Worm (Caenorhabditis elegans) whole organism, L3 larva: ENCODE data around the gene bath-15.
A peak's percentile ranks its signal among the peaks of the same experiment; 100 is the strongest.

Experiments
- R02D3.7 ChIP-seq: fragments of 150-350 bp; optimal IDR thresholded peaks from 2 replicates; lab custom pipeline; 2014; ENCODE audit warnings: missing biosample characterization, missing genetic modification characterization
- ZK546.5 ChIP-seq: sonication (generic microtip); optimal IDR thresholded peaks from 2 replicates; lab custom pipeline; 2017; ENCODE audit warnings: missing biosample characterization, missing genetic modification characterization
- aly-2 ChIP-seq: fragments of 150-350 bp; optimal IDR thresholded peaks from 2 replicates; lab custom pipeline; 2014; ENCODE audit warnings: missing biosample characterization, missing genetic modification characterization
- ama-1 ChIP-seq: fragments of 150-350 bp; optimal IDR thresholded peaks from 2 replicates; lab custom pipeline; 2018
- ceh-16 ChIP-seq: sonication (generic microtip); optimal IDR thresholded peaks from 2 replicates; lab custom pipeline; 2017; ENCODE audit warnings: missing biosample characterization, missing genetic modification characterization
- ceh-28 ChIP-seq: fragments of 150-350 bp; optimal IDR thresholded peaks from 2 replicates; lab custom pipeline; 2014; ENCODE audit warnings: missing biosample characterization, missing genetic modification reagents, missing genetic modification characterization
- ceh-82 ChIP-seq: fragments of 150-350 bp; optimal IDR thresholded peaks from 2 replicates; lab custom pipeline; 2014; ENCODE audit warnings: missing biosample characterization, missing genetic modification characterization
- ceh-9 ChIP-seq: sonication (generic microtip); optimal IDR thresholded peaks from 2 replicates; lab custom pipeline; 2018; ENCODE audit warnings: missing biosample characterization, missing genetic modification characterization
- daf-12 ChIP-seq: fragments of 150-350 bp; optimal IDR thresholded peaks from 2 replicates; lab custom pipeline; 2014; ENCODE audit warnings: missing biosample characterization, missing genetic modification reagents, missing genetic modification characterization
- egl-27 ChIP-seq: sonication (generic microtip); optimal IDR thresholded peaks from 4 replicates; lab custom pipeline; 2017; ENCODE audit warnings: missing biosample characterization, missing genetic modification reagents, missing genetic modification characterization
- egl-5 ChIP-seq: fragments of 150-350 bp; optimal IDR thresholded peaks from 2 replicates; lab custom pipeline; 2017; ENCODE audit warnings: missing biosample characterization, missing genetic modification reagents, missing genetic modification characterization, inconsistent platforms
- elt-1 ChIP-seq: fragments of 150-350 bp; optimal IDR thresholded peaks from 2 replicates; lab custom pipeline; 2014; ENCODE audit warnings: missing biosample characterization, missing genetic modification characterization
- elt-2 ChIP-seq: sonication (generic microtip); optimal IDR thresholded peaks from 2 replicates; lab custom pipeline; 2016; ENCODE audit warnings: missing genetic modification reagents, mild to moderate bottlenecking, missing genetic modification characterization, missing compliant biosample characterization
- elt-3 ChIP-seq, 3 experiments: fragments of 150-350 bp in 1 of 3; sonication (generic microtip) in 2 of 3; optimal IDR thresholded peaks; 2 replicates in 2 of 3; 4 replicates in 1 of 3; lab custom pipeline; 2014 to 2017; ENCODE audit warnings: missing biosample characterization in 3 of 3, missing genetic modification characterization in 3 of 3
- fkh-2 ChIP-seq: fragments of 150-350 bp; optimal IDR thresholded peaks from 2 replicates; lab custom pipeline; 2014; ENCODE audit warnings: missing biosample characterization, missing genetic modification reagents, missing genetic modification characterization
- fos-1 ChIP-seq: fragments of 150-350 bp; optimal IDR thresholded peaks from 2 replicates; lab custom pipeline; 2014; ENCODE audit warnings: missing biosample characterization, missing genetic modification characterization
- hmg-11 ChIP-seq: sonication (generic microtip); optimal IDR thresholded peaks from 2 replicates; lab custom pipeline; 2016; ENCODE audit warnings: missing genetic modification characterization, missing compliant biosample characterization
- jun-1 ChIP-seq: fragments of 150-350 bp; optimal IDR thresholded peaks from 2 replicates; lab custom pipeline; 2014; ENCODE audit warnings: missing biosample characterization, missing genetic modification reagents, missing genetic modification characterization
- lin-15B ChIP-seq: fragments of 150-350 bp; optimal IDR thresholded peaks from 2 replicates; lab custom pipeline; 2014; ENCODE audit warnings: missing biosample characterization, missing genetic modification characterization
- lin-39 ChIP-seq: fragments of 150-350 bp; optimal IDR thresholded peaks from 2 replicates; lab custom pipeline; 2018; ENCODE audit warnings: missing biosample characterization, missing genetic modification reagents, missing genetic modification characterization
- lsy-12 ChIP-seq: sonication (generic microtip); optimal IDR thresholded peaks from 2 replicates; lab custom pipeline; 2016; ENCODE audit warnings: mild to moderate bottlenecking, missing genetic modification characterization, missing compliant biosample characterization
- mdl-1 ChIP-seq: fragments of 150-350 bp; optimal IDR thresholded peaks from 2 replicates; lab custom pipeline; 2014; ENCODE audit warnings: missing biosample characterization, missing genetic modification characterization
- mml-1 ChIP-seq: fragments of 150-350 bp; sonication (generic microtip); optimal IDR thresholded peaks from 3 replicates; lab custom pipeline; 2014; ENCODE audit warnings: missing biosample characterization, missing genetic modification characterization
- nfya-1 ChIP-seq: sonication (generic microtip); optimal IDR thresholded peaks from 2 replicates; lab custom pipeline; 2017; ENCODE audit warnings: missing genetic modification characterization, mild to moderate bottlenecking, missing compliant biosample characterization, antibody characterized with exemption, moderate library complexity; ENCODE audit not compliant: insufficient read depth
- nhr-11 ChIP-seq: fragments of 150-350 bp; optimal IDR thresholded peaks from 2 replicates; lab custom pipeline; 2014; ENCODE audit warnings: missing biosample characterization, missing genetic modification characterization
- nhr-23 ChIP-seq: fragments of 150-350 bp; optimal IDR thresholded peaks from 2 replicates; lab custom pipeline; 2014; ENCODE audit warnings: missing biosample characterization, missing genetic modification reagents, missing genetic modification characterization
- nhr-237 ChIP-seq: fragments of 150-350 bp; optimal IDR thresholded peaks from 2 replicates; lab custom pipeline; 2014; ENCODE audit warnings: missing biosample characterization, missing genetic modification characterization
- nhr-25 ChIP-seq: sonication (generic microtip); optimal IDR thresholded peaks from 2 replicates; lab custom pipeline; 2017; ENCODE audit warnings: missing biosample characterization, missing genetic modification characterization
- nhr-28 ChIP-seq: fragments of 150-350 bp; optimal IDR thresholded peaks from 2 replicates; lab custom pipeline; 2014; ENCODE audit warnings: missing biosample characterization, missing genetic modification characterization
- nhr-43 ChIP-seq: sonication (generic microtip); optimal IDR thresholded peaks from 2 replicates; lab custom pipeline; 2016; ENCODE audit warnings: mild to moderate bottlenecking, missing genetic modification characterization, missing compliant biosample characterization; ENCODE audit not compliant: poor library complexity, severe bottlenecking
- nhr-76 ChIP-seq: fragments of 150-350 bp; sonication (generic microtip); optimal IDR thresholded peaks from 5 replicates; lab custom pipeline; 2014; ENCODE audit warnings: missing biosample characterization, missing genetic modification characterization
- nhr-77 ChIP-seq: fragments of 150-350 bp; optimal IDR thresholded peaks from 2 replicates; lab custom pipeline; 2014; ENCODE audit warnings: missing biosample characterization, missing genetic modification characterization
- pha-4 ChIP-seq: fragments of 150-350 bp; optimal IDR thresholded peaks from 2 replicates; lab custom pipeline; 2014; ENCODE audit warnings: missing biosample characterization, missing genetic modification reagents, missing genetic modification characterization
- pqm-1 ChIP-seq: fragments of 150-350 bp; optimal IDR thresholded peaks from 2 replicates; lab custom pipeline; 2017; ENCODE audit warnings: missing biosample characterization, missing genetic modification characterization, inconsistent platforms
- sea-2 ChIP-seq: fragments of 150-350 bp; sonication (generic microtip); optimal IDR thresholded peaks from 4 replicates; lab custom pipeline; 2014; ENCODE audit warnings: missing biosample characterization, missing genetic modification reagents, missing genetic modification characterization
- skn-1 ChIP-seq: fragments of 150-350 bp; optimal IDR thresholded peaks from 2 replicates; lab custom pipeline; 2014; ENCODE audit warnings: missing biosample characterization, missing genetic modification characterization
- snpc-4 ChIP-seq: fragments of 150-350 bp; optimal IDR thresholded peaks from 2 replicates; lab custom pipeline; 2014; ENCODE audit warnings: missing biosample characterization, missing genetic modification characterization
- tbx-2 ChIP-seq: sonication (generic microtip); optimal IDR thresholded peaks from 2 replicates; lab custom pipeline; 2016; ENCODE audit warnings: mild to moderate bottlenecking, missing genetic modification characterization, missing compliant biosample characterization
- unc-39 ChIP-seq: sonication (generic microtip); optimal IDR thresholded peaks from 4 replicates; lab custom pipeline; 2017; ENCODE audit warnings: missing biosample characterization, missing genetic modification characterization
- unc-62 ChIP-seq: fragments of 150-350 bp; sonication (generic microtip); optimal IDR thresholded peaks from 4 replicates; lab custom pipeline; 2014; ENCODE audit warnings: missing biosample characterization, missing genetic modification reagents, missing genetic modification characterization
- ztf-11 ChIP-seq: fragments of 150-350 bp; optimal IDR thresholded peaks from 2 replicates; lab custom pipeline; 2014; ENCODE audit warnings: missing biosample characterization, missing genetic modification characterization
- ztf-4 ChIP-seq: fragments of 150-350 bp; optimal IDR thresholded peaks from 2 replicates; lab custom pipeline; 2014; ENCODE audit warnings: missing biosample characterization, missing genetic modification characterization

The bath-15 gene

ce11 chrIII:7729534-7730061 lies 46.2 kb downstream of the bath-15 start, which contains the start of gene ZK112.4 (continued):
- TF ChIP-seq unc-39 (tag; lab: Kevin White, UChicago): no peak
- TF ChIP-seq nhr-23 (tag; lab: Kevin White, UChicago): peak; percentile 83
- no peak for TF ChIP-seq snpc-4 (tag; lab: Kevin White, UChicago)
- TF ChIP-seq lin-15B (tag; lab: Kevin White, UChicago): peak; percentile 61
- no peak for TF ChIP-seq ceh-16 (tag; lab: Kevin White, UChicago)

- TF ChIP-seq egl-5 (tag; lab: Kevin White, UChicago) (peak; percentile 55), ceh-28 (tag; lab: Kevin White, UChicago) (no peak), ztf-11 (no peak), ZK546.5 (tag; lab: Kevin White, UChicago) (no peak), lin-39 (peak; percentile 53), fkh-2 (tag; lab: Kevin White, UChicago) (no peak), nhr-76 (no peak), hmg-11 (no peak), ztf-4 (tag; lab: Kevin White, UChicago) (no peak)
Measured at ce11 chrIII:7729062-7729461, 46.8 kb downstream of the bath-15 start.

ce11 chrIII:7728494-7728893 lies 47.3 kb downstream of the bath-15 start:
- TF ChIP-seq egl-5 (tag; lab: Kevin White, UChicago): peak; percentile 13
- TF ChIP-seq ZK546.5 (tag; lab: Kevin White, UChicago): no peak
- TF ChIP-seq elt-3 (tag; optimal IDR thresholded peaks at IDR 0.05; lab: Kevin White, UChicago): peak in 1 of 3 experiments; percentile 80
- TF ChIP-seq ceh-82 (tag; lab: Kevin White, UChicago): no peak
- no peak for TF ChIP-seq mdl-1 (tag; lab: Kevin White, UChicago)
- TF ChIP-seq mml-1 (tag; lab: Kevin White, UChicago): no peak
- TF ChIP-seq nhr-28 (tag; lab: Kevin White, UChicago): no peak
- TF ChIP-seq ztf-11: no peak
- no peak for TF ChIP-seq nhr-11 (tag; lab: Kevin White, UChicago)
- no peak for TF ChIP-seq tbx-2
- no peak for TF ChIP-seq daf-12 (tag; lab: Kevin White, UChicago)
- TF ChIP-seq pqm-1 (tag; lab: Kevin White, UChicago): peak; percentile 49
- peak; percentile 39 for TF ChIP-seq ceh-28 (tag; lab: Kevin White, UChicago)
- no peak for TF ChIP-seq ceh-9
- TF ChIP-seq nhr-237 (tag; lab: Kevin White, UChicago): no peak
- TF ChIP-seq skn-1 (tag; lab: Kevin White, UChicago): peak; percentile 59
- TF ChIP-seq nhr-25: peak; percentile 75
- no peak for TF ChIP-seq jun-1 (tag; lab: Kevin White, UChicago)
- no peak for TF ChIP-seq snpc-4 (tag; lab: Kevin White, UChicago)
- TF ChIP-seq ama-1 (lab: Kevin White, UChicago): peak; percentile 51
- TF ChIP-seq nhr-43 (tag; lab: Kevin White, UChicago): peak; percentile 62
- TF ChIP-seq hmg-11: peak; percentile 34
- peak; percentile 17 for TF ChIP-seq unc-62 (GFP tag; lab: Kevin White, UChicago)
- no peak for TF ChIP-seq egl-27
- TF ChIP-seq lin-39: peak; percentile 24
- TF ChIP-seq nhr-76: no peak
- TF ChIP-seq R02D3.7 (tag; lab: Kevin White, UChicago): peak; percentile 11
- peak; percentile 86 for TF ChIP-seq nhr-23 (tag; lab: Kevin White, UChicago)
- TF ChIP-seq nfya-1 (tag; lab: Kevin White, UChicago): peak; percentile 74
- TF ChIP-seq fos-1 (tag; lab: Kevin White, UChicago): no peak
- TF ChIP-seq aly-2: no peak
- peak; percentile 88 for TF ChIP-seq elt-2 (tag; lab: Kevin White, UChicago)
- TF ChIP-seq lin-15B (tag; lab: Kevin White, UChicago): peak; percentile 41
- TF ChIP-seq elt-1 (tag; lab: Kevin White, UChicago): no peak
- TF ChIP-seq pha-4 (tag; lab: Kevin White, UChicago): peak; percentile 72
- TF ChIP-seq sea-2 (GFP tag; lab: Kevin White, UChicago): no peak
- peak; percentile 25 for TF ChIP-seq lsy-12 (tag; lab: Kevin White, UChicago)
- TF ChIP-seq ztf-4 (tag; lab: Kevin White, UChicago): no peak
- TF ChIP-seq ceh-16 (tag; lab: Kevin White, UChicago): no peak
- no peak for TF ChIP-seq nhr-77 (tag; lab: Kevin White, UChicago)
